Worm (Caenorhabditis elegans): Measurements from ENCODE around the gene cdr-6.

DNA sequence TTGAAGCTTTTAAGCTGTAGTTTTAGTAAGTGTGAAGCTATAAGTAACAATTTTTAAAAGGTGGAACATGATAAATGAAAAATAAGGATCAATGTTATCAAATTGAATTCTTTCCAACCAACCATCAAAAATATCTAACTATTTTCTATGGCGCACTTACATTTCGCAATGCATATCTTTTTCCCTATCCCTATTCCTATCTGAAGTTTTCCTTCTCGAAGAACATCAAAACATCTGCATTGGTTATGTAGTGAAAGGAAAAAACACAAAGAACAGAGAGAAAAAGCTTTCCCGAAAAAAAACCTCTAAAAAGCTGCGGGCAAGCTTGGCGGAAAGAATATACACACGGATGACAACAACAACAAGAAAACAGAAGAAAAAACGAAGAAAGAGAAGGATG lies 47.1 kb upstream of the cdr-6 start:
- no peak for TF ChIP-seq sptf-1 (tag; optimal IDR thresholded peaks at IDR 0.05)
- TF ChIP-seq snpc-4 (tag; optimal IDR thresholded peaks at IDR 0.05): no peak
- no peak for TF ChIP-seq fkh-10 (GFP tag; optimal IDR thresholded peaks at IDR 0.05)
- TF ChIP-seq ztf-4 (tag; optimal IDR thresholded peaks at IDR 0.05): no peak
- TF ChIP-seq nhr-28 (tag; optimal IDR thresholded peaks at IDR 0.05): no peak
- TF ChIP-seq elt-2 (tag; optimal IDR thresholded peaks at IDR 0.05): no peak
- no peak for TF ChIP-seq blmp-1 (tag; optimal IDR thresholded peaks at IDR 0.05)
- TF ChIP-seq efl-1 (optimal IDR thresholded peaks at IDR 0.05): no peak
- peak in 1 of 2 experiments; percentile 37 for TF ChIP-seq efl-1 (GFP tag; optimal IDR thresholded peaks at IDR 0.05 in 1 of 2)
- TF ChIP-seq nhr-11 (tag; optimal IDR thresholded peaks at IDR 0.05): no peak
